Fruit fly (Drosophila melanogaster): Measurements from ENCODE around the gene Osi21.
A peak's percentile ranks its signal among the peaks of the same experiment; 100 is the strongest.

Osi21 gene

DNA sequence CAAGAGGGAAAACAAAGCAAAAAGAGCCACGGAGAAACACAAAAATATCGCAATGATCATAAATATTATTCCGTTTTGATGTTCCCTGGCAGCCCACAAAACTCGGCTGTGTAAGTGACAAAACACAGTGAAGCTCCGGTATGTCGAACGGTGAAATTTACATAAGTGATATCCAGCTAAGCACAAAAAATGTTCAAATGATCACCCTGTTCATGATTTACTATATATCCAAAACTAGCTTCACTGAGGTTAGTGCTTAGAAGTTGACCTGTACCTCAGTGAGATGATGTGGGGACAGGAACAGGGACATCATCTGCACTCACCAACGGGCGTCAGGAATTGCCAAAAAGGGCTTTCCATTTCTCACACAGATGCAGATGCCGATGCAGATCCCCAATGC is 20.6 kb upstream of the Osi21 start:
- TF ChIP-seq EcR (GFP tag; optimal IDR thresholded peaks at IDR 0.05) = no peak
- peak; percentile 65 for TF ChIP-seq Snoo (tag; optimal IDR thresholded peaks at IDR 0.05)
- no peak for TF ChIP-seq CG12605 (GFP tag; IDR thresholded peaks at IDR 0.05)
- TF ChIP-seq CG10348 (GFP tag; IDR thresholded peaks at IDR 0.05) = no peak
- no peak for TF ChIP-seq CG17806 (tag; optimal IDR thresholded peaks at IDR 0.05)
- TF ChIP-seq gl (tag; optimal IDR thresholded peaks at IDR 0.05) = no peak
- no peak for TF ChIP-seq CG9948 (tag; optimal IDR thresholded peaks at IDR 0.05)
- peak; percentile 48 for TF ChIP-seq CG15710 (tag; optimal IDR thresholded peaks at IDR 0.05)
- peak; percentile 25 for TF ChIP-seq Pif1B (GFP tag; optimal IDR thresholded peaks at IDR 0.05)
- peak; percentile 34 for TF ChIP-seq Pif1A (GFP tag; optimal IDR thresholded peaks at IDR 0.05)
- no peak for TF ChIP-seq CG13204 (GFP tag; optimal IDR thresholded peaks at IDR 0.05)

DNA sequence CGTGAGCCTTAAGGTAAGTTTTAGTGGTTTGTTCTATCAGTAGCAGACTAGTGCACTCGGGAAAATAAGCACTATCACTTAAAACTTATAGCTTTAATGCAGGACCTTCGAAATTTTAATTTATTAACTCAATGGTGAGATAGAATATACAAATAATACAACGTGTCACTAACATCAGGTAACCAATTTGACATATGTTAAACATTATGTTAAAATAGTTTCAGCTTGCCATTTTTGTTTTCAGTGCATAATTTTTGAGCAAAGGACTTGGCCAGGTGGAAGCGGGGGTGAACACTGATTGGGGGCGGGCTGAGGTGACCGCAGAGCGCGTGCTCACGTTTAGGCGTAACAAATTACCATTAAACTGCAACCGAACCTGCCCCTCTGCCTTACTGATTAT is 17.0 kb upstream of the Osi21 start:
- TF ChIP-seq CG10348 (GFP tag; IDR thresholded peaks at IDR 0.05) (no peak), CG8301 (tag; optimal IDR thresholded peaks at IDR 0.05) (no peak), Snoo (tag; optimal IDR thresholded peaks at IDR 0.05) (no peak), D1 (tag; optimal IDR thresholded peaks at IDR 0.05) (no peak)

DNA sequence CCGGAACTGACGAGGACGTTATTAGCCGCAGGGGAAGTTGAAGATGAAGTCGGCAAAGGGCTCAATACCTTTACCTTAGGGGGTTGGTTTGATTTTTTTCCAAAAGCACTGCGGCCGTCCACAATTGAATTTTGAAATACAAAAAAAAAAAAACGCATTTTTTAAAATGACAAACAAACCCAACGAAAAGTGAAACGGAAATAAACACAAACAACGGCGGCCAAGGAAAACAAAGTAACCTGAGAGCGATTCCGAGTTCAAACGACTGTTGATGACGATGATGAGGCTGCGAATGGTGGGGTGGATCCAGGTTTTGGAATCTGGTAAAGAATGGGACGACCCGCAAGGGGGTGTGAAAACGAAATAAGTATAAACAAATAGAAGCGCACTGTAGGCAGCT is 11.0 kb upstream of the Osi21 start:
- TF ChIP-seq CG8159 (tag; optimal IDR thresholded peaks at IDR 0.05) (no peak), rn (GFP tag; IDR thresholded peaks at IDR 0.05) (no peak), EcR (GFP tag; optimal IDR thresholded peaks at IDR 0.05) (no peak), CG34367 (tag; optimal IDR thresholded peaks at IDR 0.05) (no peak), CG4496 (GFP tag; IDR thresholded peaks at IDR 0.05) (no peak), CG9948 (tag; optimal IDR thresholded peaks at IDR 0.05) (no peak), CG8301 (tag; optimal IDR thresholded peaks at IDR 0.05) (no peak), Pif1A (GFP tag; optimal IDR thresholded peaks at IDR 0.05) (no peak), Ets98B (GFP tag; IDR thresholded peaks at IDR 0.05) (no peak)

DNA sequence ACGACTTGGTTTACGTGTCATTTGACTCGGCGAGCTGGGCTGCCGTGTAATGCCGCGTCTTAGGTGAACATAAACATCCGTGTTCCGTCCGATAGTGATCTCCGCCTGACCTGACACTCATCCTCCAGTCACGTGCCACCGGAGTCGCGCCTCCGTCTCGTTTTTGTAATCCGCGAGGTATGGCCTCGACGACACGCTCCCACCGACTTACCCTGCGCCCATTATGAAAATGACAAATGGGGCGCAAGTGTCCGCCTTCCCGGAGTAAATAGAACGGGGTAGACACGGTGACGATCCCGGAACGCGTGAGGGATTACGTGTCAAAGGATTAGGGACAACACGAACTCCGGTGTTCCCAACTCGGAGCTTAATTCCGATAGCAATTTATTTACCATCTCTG is 10.3 kb upstream of the Osi21 start:
- TF ChIP-seq CG4496 (GFP tag; IDR thresholded peaks at IDR 0.05) (no peak), CG13204 (GFP tag; optimal IDR thresholded peaks at IDR 0.05) (no peak), fd96Ca (GFP tag; IDR thresholded peaks at IDR 0.05) (no peak), Pif1A (GFP tag; optimal IDR thresholded peaks at IDR 0.05) (no peak), CG17806 (tag; optimal IDR thresholded peaks at IDR 0.05) (no peak), CG12605 (GFP tag; IDR thresholded peaks at IDR 0.05) (no peak), Ets98B (GFP tag; IDR thresholded peaks at IDR 0.05) (no peak), CG15710 (tag; optimal IDR thresholded peaks at IDR 0.05) (no peak), CG14655 (GFP tag; optimal IDR thresholded peaks at IDR 0.05) (no peak), rn (GFP tag; IDR thresholded peaks at IDR 0.05) (no peak), CG34367 (tag; optimal IDR thresholded peaks at IDR 0.05) (no peak), CG32121 (GFP tag; IDR thresholded peaks at IDR 0.05) (no peak), CG8159 (tag; optimal IDR thresholded peaks at IDR 0.05) (no peak), EcR (GFP tag; optimal IDR thresholded peaks at IDR 0.05) (no peak)

DNA sequence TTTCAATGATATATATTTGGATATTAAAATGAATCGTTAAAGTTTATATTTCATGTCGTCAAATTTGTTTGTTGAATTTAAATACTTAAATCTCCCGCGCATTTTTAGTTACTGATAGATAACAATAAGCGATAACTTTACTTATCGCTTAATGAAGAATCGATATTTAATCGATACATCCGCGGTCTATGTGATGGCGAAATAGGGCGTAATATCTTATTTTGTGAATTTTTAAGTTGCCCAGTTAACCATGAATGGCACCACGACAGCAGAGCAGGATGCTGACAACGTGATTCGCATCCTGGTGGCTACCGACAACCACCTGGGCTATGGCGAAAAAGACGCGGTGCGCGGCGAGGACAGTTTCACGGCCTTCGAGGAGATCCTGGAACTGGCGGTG is 3.6 kb downstream of the Osi21 start, which contains the start of gene mre11:
Gene mre11 (plus strand): TSS at position 161 of the 400 bp plus-strand sequence.
- no peak for TF ChIP-seq CG12605 (GFP tag; IDR thresholded peaks at IDR 0.05)
- TF ChIP-seq gl (tag; optimal IDR thresholded peaks at IDR 0.05) = no peak
- no peak for TF ChIP-seq CG8159 (tag; optimal IDR thresholded peaks at IDR 0.05)
- TF ChIP-seq Pif1B (GFP tag; optimal IDR thresholded peaks at IDR 0.05) = no peak
- no peak for TF ChIP-seq CG32121 (GFP tag; IDR thresholded peaks at IDR 0.05)
- no peak for TF ChIP-seq CG17806 (tag; optimal IDR thresholded peaks at IDR 0.05)
- TF ChIP-seq CG13204 (GFP tag; optimal IDR thresholded peaks at IDR 0.05) = no peak
- TF ChIP-seq D1 (tag; optimal IDR thresholded peaks at IDR 0.05) = no peak
- TF ChIP-seq CG4496 (GFP tag; IDR thresholded peaks at IDR 0.05) = no peak
- TF ChIP-seq Snoo (tag; optimal IDR thresholded peaks at IDR 0.05) = no peak
- no peak for TF ChIP-seq rn (GFP tag; IDR thresholded peaks at IDR 0.05)
- no peak for TF ChIP-seq fd96Ca (GFP tag; IDR thresholded peaks at IDR 0.05)
- no peak for TF ChIP-seq CG9948 (tag; optimal IDR thresholded peaks at IDR 0.05)
- TF ChIP-seq EcR (GFP tag; optimal IDR thresholded peaks at IDR 0.05) = no peak
- no peak for TF ChIP-seq Pif1A (GFP tag; optimal IDR thresholded peaks at IDR 0.05)
- TF ChIP-seq CG8301 (tag; optimal IDR thresholded peaks at IDR 0.05) = no peak
- no peak for TF ChIP-seq CG10348 (GFP tag; IDR thresholded peaks at IDR 0.05)

DNA sequence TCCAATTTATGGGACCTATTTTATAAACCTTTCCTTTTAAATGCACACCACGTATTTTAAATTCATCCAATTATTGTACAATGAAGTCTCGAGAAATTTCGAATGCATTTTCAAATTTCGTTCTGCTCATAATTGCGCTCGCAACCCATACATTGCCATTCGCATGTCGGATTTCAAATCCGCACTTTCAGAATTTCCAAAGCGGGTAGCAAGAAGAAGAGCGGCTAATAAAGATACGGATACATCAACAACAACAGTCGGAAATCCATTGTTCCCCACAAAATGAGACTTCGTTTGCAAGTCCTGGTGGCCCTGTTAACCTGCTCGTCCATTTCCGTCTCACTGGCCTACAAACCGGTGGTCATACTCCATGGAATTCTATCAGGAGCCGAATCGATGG is 5.4 kb downstream of the Osi21 start, which contains the start of gene Ppt2:
Gene Ppt2 (plus strand): TSS at position 209 of the 400 bp plus-strand sequence.
- TF ChIP-seq CG14655 (GFP tag; optimal IDR thresholded peaks at IDR 0.05) (no peak), CG34367 (tag; optimal IDR thresholded peaks at IDR 0.05) (no peak), D1 (tag; optimal IDR thresholded peaks at IDR 0.05) (no peak), CG9948 (tag; optimal IDR thresholded peaks at IDR 0.05) (no peak), CG8159 (tag; optimal IDR thresholded peaks at IDR 0.05) (no peak), CG8301 (tag; optimal IDR thresholded peaks at IDR 0.05) (no peak)

DNA sequence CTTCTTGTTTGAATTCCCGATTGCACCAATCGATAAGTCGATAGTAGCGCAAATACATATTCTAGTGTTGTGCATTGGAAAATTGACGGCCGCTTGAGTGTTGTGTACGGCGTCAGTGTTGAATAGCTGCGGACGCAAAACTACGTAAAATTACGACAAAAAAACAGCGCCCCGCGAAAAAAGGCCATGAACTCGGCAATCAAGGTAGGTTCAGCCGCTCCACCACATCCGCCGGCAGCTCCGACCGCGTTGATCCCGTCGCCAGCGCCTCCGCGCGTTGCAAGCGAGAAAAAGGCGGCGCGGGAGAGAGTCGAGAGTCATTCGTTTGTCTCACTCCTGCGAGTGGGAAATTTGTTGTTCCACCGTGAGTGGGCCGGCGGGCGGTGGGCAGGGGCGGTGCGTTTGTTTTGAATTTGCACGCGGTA is 7.6 kb downstream of the Osi21 start, which contains the start of gene CG33695:
Gene CG33695 (plus strand): TSS at position 95 of the 425 bp plus-strand sequence.
- TF ChIP-seq CG12605 (GFP tag; IDR thresholded peaks at IDR 0.05) = no peak; the same call in 1 of the 2 replicates
- no peak for TF ChIP-seq gl (tag; optimal IDR thresholded peaks at IDR 0.05)
- no peak for TF ChIP-seq CG10348 (GFP tag; IDR thresholded peaks at IDR 0.05)
- peak; percentile 37 for TF ChIP-seq EcR (GFP tag; optimal IDR thresholded peaks at IDR 0.05)
- TF ChIP-seq CG34367 (tag; optimal IDR thresholded peaks at IDR 0.05) = no peak
- no peak for TF ChIP-seq CG8301 (tag; optimal IDR thresholded peaks at IDR 0.05)
- TF ChIP-seq Ets98B (GFP tag; IDR thresholded peaks at IDR 0.05) = 0 out of 2 replicates have a peak, but pooled peaks have one; percentile 29
- TF ChIP-seq CG15710 (tag; optimal IDR thresholded peaks at IDR 0.05) = peak; percentile 36
- TF ChIP-seq Pif1B (GFP tag; optimal IDR thresholded peaks at IDR 0.05) = no peak
- no peak for TF ChIP-seq CG13204 (GFP tag; optimal IDR thresholded peaks at IDR 0.05)
- no peak for TF ChIP-seq D1 (tag; optimal IDR thresholded peaks at IDR 0.05)
- TF ChIP-seq CG17806 (tag; optimal IDR thresholded peaks at IDR 0.05) = no peak
- peak; percentile 42; the same call in 1 of the 2 replicates for TF ChIP-seq CG32121 (GFP tag; IDR thresholded peaks at IDR 0.05)
- TF ChIP-seq Pif1A (GFP tag; optimal IDR thresholded peaks at IDR 0.05) = no peak
- TF ChIP-seq CG14655 (GFP tag; optimal IDR thresholded peaks at IDR 0.05) = no peak
- TF ChIP-seq CG4496 (GFP tag; IDR thresholded peaks at IDR 0.05) = 0 out of 3 replicates have a peak, but pooled peaks have one; percentile 24
- TF ChIP-seq Snoo (tag; optimal IDR thresholded peaks at IDR 0.05) = peak; percentile 54
- no peak for TF ChIP-seq rn (GFP tag; IDR thresholded peaks at IDR 0.05)
- TF ChIP-seq fd96Ca (GFP tag; IDR thresholded peaks at IDR 0.05) = no peak
- no peak for TF ChIP-seq CG8159 (tag; optimal IDR thresholded peaks at IDR 0.05)
- TF ChIP-seq CG9948 (tag; optimal IDR thresholded peaks at IDR 0.05) = no peak

Data from whole organism, pupa.